Fruit fly (Drosophila melanogaster): ENCODE measurements around the gene CG1789.

The CG1789 gene

dm6 chrX:8690003-8690402 lies 30.3 kb upstream of the CG1789 start, which contains the start of the genes Ppt1 and Ogg1 (continued):
- TF ChIP-seq bowl (GFP tag; IDR thresholded peaks at IDR 0.05), result no peak
- no peak for TF ChIP-seq Asciz (GFP tag; optimal IDR thresholded peaks at IDR 0.05)
- peak; percentile 62 for TF ChIP-seq Xbp1 (GFP tag; optimal IDR thresholded peaks at IDR 0.05)
- TF ChIP-seq HHEX (GFP tag; optimal IDR thresholded peaks at IDR 0.05), result peak; percentile 6
- peak; percentile 42; the same call in 1 of the 3 replicates for TF ChIP-seq so (GFP tag; IDR thresholded peaks at IDR 0.05)
- peak; percentile 75 for TF ChIP-seq CG2120 (GFP tag; optimal IDR thresholded peaks at IDR 0.05)
- TF ChIP-seq Optix (GFP tag; IDR thresholded peaks at IDR 0.05), result 0 out of 3 replicates have a peak, but pooled peaks have one; percentile 19
- peak; percentile 34 for TF ChIP-seq vfl (GFP tag; optimal IDR thresholded peaks at IDR 0.05)
- TF ChIP-seq CG15601 (tag; optimal IDR thresholded peaks at IDR 0.05), result peak; percentile 30
- TF ChIP-seq CTCF (GFP tag; optimal IDR thresholded peaks at IDR 0.05), result peak; percentile 15
- peak; percentile 75 for TF ChIP-seq Ets97D (GFP tag; optimal IDR thresholded peaks at IDR 0.05)
- TF ChIP-seq rib (GFP tag; IDR thresholded peaks at IDR 0.05), result peak; percentile 26; the same call in 1 of the 2 replicates
- TF ChIP-seq Fer1 (GFP tag; optimal IDR thresholded peaks at IDR 0.05), result peak; percentile 55
- TF ChIP-seq gsb-n (tag; optimal IDR thresholded peaks at IDR 0.05), result no peak
- TF ChIP-seq org-1 (GFP tag; optimal IDR thresholded peaks at IDR 0.05), result no peak
- peak; percentile 8 for TF ChIP-seq Nf-YB (GFP tag; optimal IDR thresholded peaks at IDR 0.05)
- TF ChIP-seq wor (GFP tag; IDR thresholded peaks at IDR 0.05), result no peak
- TF ChIP-seq nerfin-2 (GFP tag; IDR thresholded peaks at IDR 0.05; ENCODE audit: partially characterized antibody), result no peak
- TF ChIP-seq Taf1 (GFP tag; IDR thresholded peaks at IDR 0.05), result no peak
- TF ChIP-seq Myb (GFP tag; optimal IDR thresholded peaks at IDR 0.05), result peak; percentile 39
- TF ChIP-seq Meics (GFP tag; optimal IDR thresholded peaks at IDR 0.05), result peak; percentile 43
- TF ChIP-seq bigmax (GFP tag; optimal IDR thresholded peaks at IDR 0.05), result no peak
- no peak for TF ChIP-seq CG3407 (GFP tag; optimal IDR thresholded peaks at IDR 0.05)
- peak; percentile 61 for TF ChIP-seq tx (GFP tag; optimal IDR thresholded peaks at IDR 0.05)
- TF ChIP-seq CG10654 (GFP tag; optimal IDR thresholded peaks at IDR 0.05), result peak; percentile 54
- TF ChIP-seq crp (GFP tag; optimal IDR thresholded peaks at IDR 0.05), result peak; percentile 53 to 89
- peak; percentile 57 for TF ChIP-seq crc (GFP tag; optimal IDR thresholded peaks at IDR 0.05)
- peak; percentile 64 for TF ChIP-seq pzg (GFP tag; optimal IDR thresholded peaks at IDR 0.05)
- TF ChIP-seq zf30C (GFP tag; optimal IDR thresholded peaks at IDR 0.05), result no peak
- TF ChIP-seq stwl (tag; optimal IDR thresholded peaks at IDR 0.05), result peak; percentile 97
- peak; percentile 42 for TF ChIP-seq sob (GFP tag; IDR thresholded peaks at IDR 0.05)
- no peak for TF ChIP-seq Opbp (GFP tag; IDR thresholded peaks at IDR 0.05; ENCODE audit: partially characterized antibody)
- no peak for TF ChIP-seq CG8281 (tag; optimal IDR thresholded peaks at IDR 0.05)
- TF ChIP-seq bab2 (GFP tag; optimal IDR thresholded peaks at IDR 0.05), result peak; percentile 54
- TF ChIP-seq her (GFP tag; optimal IDR thresholded peaks at IDR 0.05), result peak; percentile 66
- TF ChIP-seq Pdp1 (GFP tag; optimal IDR thresholded peaks at IDR 0.05), result peak; percentile 56 to 64
- no peak; the same call in none of the 2 replicates for TF ChIP-seq Dref (GFP tag; IDR thresholded peaks at IDR 0.05)
- TF ChIP-seq slp2 (GFP tag; optimal IDR thresholded peaks at IDR 0.05), result peak; percentile 9
- TF ChIP-seq zfh1 (GFP tag; IDR thresholded peaks at IDR 0.05), result peak; percentile 52; the same call in 2 of the 3 replicates
- TF ChIP-seq Mes4 (GFP tag; optimal IDR thresholded peaks at IDR 0.05), result peak; percentile 17
- TF ChIP-seq CG7839 (tag; optimal IDR thresholded peaks at IDR 0.05), result peak; percentile 28
- TF ChIP-seq ERR (GFP tag; optimal IDR thresholded peaks at IDR 0.05), result no peak
- no peak for TF ChIP-seq D19B (GFP tag; optimal IDR thresholded peaks at IDR 0.05)
- no peak for TF ChIP-seq luna (GFP tag; optimal IDR thresholded peaks at IDR 0.05)
- no peak for TF ChIP-seq H15 (GFP tag; IDR thresholded peaks at IDR 0.05)
- TF ChIP-seq pho (GFP tag; optimal IDR thresholded peaks at IDR 0.05), result peak; percentile 46
- no peak for TF ChIP-seq CG8359 (GFP tag; optimal IDR thresholded peaks at IDR 0.05; ENCODE audit: borderline replicate concordance)
- no peak for TF ChIP-seq salm (tag; optimal IDR thresholded peaks at IDR 0.05)
- no peak for TF ChIP-seq CG1529 (GFP tag; optimal IDR thresholded peaks at IDR 0.05)
- no peak for TF ChIP-seq CG4404 (GFP tag; IDR thresholded peaks at IDR 0.05)
- TF ChIP-seq ind (GFP tag; optimal IDR thresholded peaks at IDR 0.05), result peak; percentile 65
- TF ChIP-seq GATAe (GFP tag; conservative IDR thresholded peaks at IDR 0.05), result no peak

All from whole organism, embryonic.